Fruit fly (Drosophila melanogaster) whole organism, embryonic: ENCODE measurements around the gene CG42296.

Source experiments
- Ada2b ChIP-seq: fragments of 200-800 bp; sonication (Bioruptor generic); IDR thresholded peaks from 2 replicates; pipeline ENCODE4 v1.3.6; 2022; ENCODE audit warnings: missing biosample characterization, missing genetic modification characterization
- B-H2 ChIP-seq: fragments of 200-800 bp; sonication (Bioruptor generic); optimal IDR thresholded peaks from 2 replicates; lab custom pipeline; 2018; ENCODE audit warnings: missing biosample characterization, mild to moderate bottlenecking, missing genetic modification characterization
- CG1024 ChIP-seq: fragments of 200-800 bp; sonication (Bioruptor generic); IDR thresholded peaks from 2 replicates; pipeline ENCODE4 v1.3.6; 2022; ENCODE audit warnings: missing biosample characterization, missing genetic modification characterization
- CG10267 ChIP-seq: fragments of 200-800 bp; sonication (Bioruptor generic); optimal IDR thresholded peaks from 2 replicates; lab custom pipeline; 2018; ENCODE audit warnings: missing biosample characterization, mild to moderate bottlenecking, missing genetic modification characterization, moderate library complexity
- CG10366 ChIP-seq: fragments of 200-800 bp; sonication (Bioruptor generic); IDR thresholded peaks from 2 replicates; pipeline ENCODE4 v1.3.6; 2022; ENCODE audit warnings: missing biosample characterization, missing genetic modification characterization
- CG10431 ChIP-seq: fragments of 200-800 bp; sonication (Bioruptor generic); optimal IDR thresholded peaks from 3 replicates; lab custom pipeline; 2018; ENCODE audit warnings: missing biosample characterization, mild to moderate bottlenecking, missing genetic modification characterization
- CG11398 ChIP-seq: fragments of 200-800 bp; sonication (Bioruptor generic); optimal IDR thresholded peaks from 2 replicates; lab custom pipeline; 2016; ENCODE audit warnings: missing biosample characterization, missing genetic modification characterization
- CG13424 ChIP-seq: fragments of 200-800 bp; sonication (Bioruptor generic); optimal IDR thresholded peaks from 2 replicates; lab custom pipeline; 2019; ENCODE audit warnings: missing biosample characterization, mild to moderate bottlenecking, missing genetic modification characterization, moderate library complexity
- CG14441 ChIP-seq: fragments of 200-800 bp; sonication (Bioruptor generic); IDR thresholded peaks from 2 replicates; pipeline ENCODE4 v1.3.6; 2022; ENCODE audit warnings: missing biosample characterization, missing genetic modification characterization
- CG15011 ChIP-seq: fragments of 200-800 bp; sonication (Bioruptor generic); optimal IDR thresholded peaks from 3 replicates; lab custom pipeline; 2018; ENCODE audit warnings: missing biosample characterization, mild to moderate bottlenecking, missing genetic modification characterization
- CG1529 ChIP-seq: fragments of 200-800 bp; sonication (Bioruptor generic); optimal IDR thresholded peaks from 3 replicates; lab custom pipeline; 2018; ENCODE audit warnings: missing biosample characterization, missing genetic modification characterization
- CG15514 ChIP-seq: fragments of 200-800 bp; sonication (Bioruptor generic); optimal IDR thresholded peaks from 3 replicates; lab custom pipeline; 2017; ENCODE audit warnings: missing biosample characterization, missing genetic modification characterization, mild to moderate bottlenecking, moderate library complexity, missing genetic modification reagents
- CG17328 ChIP-seq: fragments of 200-800 bp; sonication (Bioruptor generic); IDR thresholded peaks from 2 replicates; pipeline ENCODE4 v1.3.6; 2022; ENCODE audit warnings: missing biosample characterization, missing genetic modification characterization
- CG17829 ChIP-seq: fragments of 200-800 bp; optimal IDR thresholded peaks from 2 replicates; lab custom pipeline; 2019; ENCODE audit warnings: missing biosample characterization, mild to moderate bottlenecking, missing genetic modification characterization, moderate library complexity
- CG18011 ChIP-seq: fragments of 200-800 bp; sonication (Bioruptor generic); optimal IDR thresholded peaks from 2 replicates; lab custom pipeline; 2017; ENCODE audit warnings: missing biosample characterization, missing genetic modification characterization, mild to moderate bottlenecking, moderate library complexity, missing genotype
- CG18619 ChIP-seq: fragments of 200-800 bp; sonication (Bioruptor generic); optimal IDR thresholded peaks from 3 replicates; lab custom pipeline; 2017; ENCODE audit warnings: missing biosample characterization, mild to moderate bottlenecking, missing genetic modification characterization
- CG2199 ChIP-seq: fragments of 200-800 bp; sonication (Bioruptor generic); IDR thresholded peaks from 3 replicates; pipeline ENCODE4 v1.3.6; 2022; ENCODE audit warnings: missing biosample characterization, missing genetic modification characterization
- CG30020 ChIP-seq: fragments of 200-800 bp; optimal IDR thresholded peaks from 2 replicates; lab custom pipeline; 2019; ENCODE audit warnings: missing biosample characterization, mild to moderate bottlenecking, missing genetic modification characterization, moderate library complexity
- CG34422 ChIP-seq: fragments of 200-800 bp; sonication (Bioruptor generic); IDR thresholded peaks from 3 replicates; pipeline ENCODE4 v1.3.6; 2022; ENCODE audit warnings: missing biosample characterization, missing genetic modification characterization
- CG4360 ChIP-seq: fragments of 200-800 bp; sonication (Bioruptor generic); IDR thresholded peaks from 2 replicates; pipeline ENCODE4 v1.3.6; 2022; ENCODE audit warnings: missing biosample characterization, missing genetic modification characterization
- CG4707 ChIP-seq: fragments of 200-800 bp; sonication (Bioruptor generic); optimal IDR thresholded peaks from 2 replicates; lab custom pipeline; 2018; ENCODE audit warnings: missing biosample characterization, mild to moderate bottlenecking, missing genetic modification characterization, moderate library complexity
- CG6683 ChIP-seq: fragments of 200-800 bp; sonication (Bioruptor generic); optimal IDR thresholded peaks from 2 replicates; lab custom pipeline; 2017; ENCODE audit warnings: missing biosample characterization, mild to moderate bottlenecking, missing genetic modification characterization, missing genetic modification reagents
- CG6689 ChIP-seq: fragments of 200-800 bp; sonication (Bioruptor generic); IDR thresholded peaks from 2 replicates; pipeline ENCODE4 v1.3.6; 2022; ENCODE audit warnings: missing biosample characterization, missing genetic modification characterization
- CG8281 ChIP-seq: fragments of 200-800 bp; sonication (Bioruptor generic); optimal IDR thresholded peaks from 2 replicates; lab custom pipeline; 2018; ENCODE audit warnings: missing biosample characterization, mild to moderate bottlenecking, missing genetic modification characterization, moderate library complexity
- Elba2 ChIP-seq: fragments of 200-800 bp; sonication (Bioruptor generic); optimal IDR thresholded peaks from 3 replicates; lab custom pipeline; 2016; ENCODE audit warnings: missing biosample characterization, missing genetic modification characterization
- HHEX ChIP-seq: fragments of 200-800 bp; sonication (Bioruptor generic); optimal IDR thresholded peaks from 3 replicates; lab custom pipeline; 2017; ENCODE audit warnings: missing biosample characterization, mild to moderate bottlenecking, missing genetic modification characterization, missing genetic modification reagents
- HLH3B ChIP-seq: fragments of 200-800 bp; sonication (Bioruptor generic); IDR thresholded peaks from 2 replicates; pipeline ENCODE4 v1.3.6; 2022; ENCODE audit warnings: missing biosample characterization, missing genetic modification characterization
- Hsf ChIP-seq: fragments of 200-800 bp; sonication (Bioruptor generic); optimal IDR thresholded peaks from 3 replicates; lab custom pipeline; 2016; ENCODE audit warnings: missing biosample characterization, missing genetic modification characterization
- Lhr ChIP-seq: fragments of 200-800 bp; sonication (Bioruptor generic); optimal IDR thresholded peaks from 3 replicates; lab custom pipeline; 2017; ENCODE audit warnings: mild to moderate bottlenecking, missing biosample characterization, missing genetic modification reagents, missing genetic modification characterization
- MESR4 ChIP-seq: fragments of 200-800 bp; sonication (Bioruptor generic); optimal IDR thresholded peaks from 2 replicates; lab custom pipeline; 2018; ENCODE audit warnings: missing biosample characterization, mild to moderate bottlenecking, missing genetic modification characterization, moderate library complexity
- Max ChIP-seq: fragments of 200-800 bp; sonication (Bioruptor generic); optimal IDR thresholded peaks from 2 replicates; lab custom pipeline; 2016; ENCODE audit warnings: missing biosample characterization, mild to moderate bottlenecking, missing genetic modification characterization
- Scr ChIP-seq: fragments of 200-800 bp; sonication (Bioruptor generic); IDR thresholded peaks from 2 replicates; pipeline ENCODE4 v1.3.6; 2022; ENCODE audit warnings: missing biosample characterization, missing genetic modification characterization; ENCODE audit not compliant: partially characterized antibody
- TFAM ChIP-seq: fragments of 200-800 bp; sonication (Bioruptor generic); optimal IDR thresholded peaks from 2 replicates; lab custom pipeline; 2017; ENCODE audit warnings: missing biosample characterization, missing genetic modification characterization, inconsistent platforms
- YL-1 ChIP-seq: fragments of 200-800 bp; sonication (Bioruptor generic); optimal IDR thresholded peaks from 3 replicates; lab custom pipeline; 2017; ENCODE audit warnings: missing biosample characterization, mild to moderate bottlenecking, missing genetic modification characterization
- bcd ChIP-seq: fragments of 200-800 bp; sonication (Bioruptor generic); optimal IDR thresholded peaks from 2 replicates; lab custom pipeline; 2017; ENCODE audit warnings: missing biosample characterization, mild to moderate bottlenecking, missing genetic modification characterization
- croc ChIP-seq: fragments of 200-800 bp; sonication (Bioruptor generic); conservative IDR thresholded peaks from 3 replicates; pipeline ENCODE4 v1.3.6; 2022; ENCODE audit warnings: missing biosample characterization, missing genetic modification characterization
- crp ChIP-seq, 2 experiments: fragments of 200-800 bp; sonication (Bioruptor generic); optimal IDR thresholded peaks; 2 replicates in 1 of 2; 3 replicates in 1 of 2; lab custom pipeline; 2017; ENCODE audit warnings: missing biosample characterization in 2 of 2, missing genetic modification characterization in 2 of 2, mild to moderate bottlenecking in 1 of 2, moderate library complexity in 1 of 2
- dm ChIP-seq: fragments of 200-800 bp; sonication (Bioruptor generic); optimal IDR thresholded peaks from 3 replicates; lab custom pipeline; 2016; ENCODE audit warnings: missing biosample characterization, missing genetic modification characterization
- eve ChIP-seq, 2 experiments: fragments of >200 bp; optimal IDR thresholded peaks; 2 replicates each; lab custom pipeline; 2017; ENCODE audit warnings: missing biosample characterization in 2 of 2, missing genetic modification characterization in 2 of 2
- ftz-f1 ChIP-seq: fragments of 200-800 bp; sonication (Bioruptor generic); optimal IDR thresholded peaks from 2 replicates; lab custom pipeline; 2016; ENCODE audit warnings: missing biosample characterization, missing genetic modification characterization
- gro ChIP-seq: fragments of 200-800 bp; sonication (Bioruptor generic); optimal IDR thresholded peaks from 2 replicates; lab custom pipeline; 2016; ENCODE audit warnings: missing biosample characterization, missing genetic modification characterization
- gsb-n ChIP-seq: fragments of 200-800 bp; sonication (Bioruptor generic); optimal IDR thresholded peaks from 3 replicates; lab custom pipeline; 2018; ENCODE audit warnings: missing biosample characterization, mild to moderate bottlenecking, missing genetic modification characterization
- hb ChIP-seq: fragments of 200-800 bp; sonication (Bioruptor generic); IDR thresholded peaks from 3 replicates; pipeline ENCODE4 v1.3.6; 2022; ENCODE audit warnings: missing biosample characterization, missing genetic modification characterization; ENCODE audit not compliant: partially characterized antibody
- klu ChIP-seq: fragments of 200-800 bp; sonication (Bioruptor generic); IDR thresholded peaks from 2 replicates; pipeline ENCODE4 v1.3.6; 2022; ENCODE audit warnings: missing biosample characterization, missing genetic modification characterization
- lbe ChIP-seq: fragments of 200-800 bp; sonication (Bioruptor generic); optimal IDR thresholded peaks from 2 replicates; lab custom pipeline; 2016; ENCODE audit warnings: missing biosample characterization, mild to moderate bottlenecking, missing genetic modification characterization
- psq ChIP-seq: fragments of 200-800 bp; sonication (Bioruptor generic); optimal IDR thresholded peaks from 2 replicates; lab custom pipeline; 2017; ENCODE audit warnings: missing biosample characterization, missing genetic modification characterization
- sna ChIP-seq: fragments of 200-800 bp; sonication (Bioruptor generic); IDR thresholded peaks from 2 replicates; pipeline ENCODE4 v1.3.6; 2022; ENCODE audit warnings: missing biosample characterization, missing genetic modification characterization; ENCODE audit not compliant: partially characterized antibody
- ttk ChIP-seq: fragments of 200-800 bp; sonication (Bioruptor generic); IDR thresholded peaks from 2 replicates; pipeline ENCODE4 v2.1.2; 2022; ENCODE audit warnings: missing biosample characterization, missing genetic modification characterization
- tx ChIP-seq: fragments of 200-800 bp; sonication (Bioruptor generic); optimal IDR thresholded peaks from 2 replicates; lab custom pipeline; 2016; ENCODE audit warnings: missing biosample characterization, missing genetic modification characterization
- usp ChIP-seq: fragments of >200 bp; optimal IDR thresholded peaks from 2 replicates; lab custom pipeline; 2017; ENCODE audit warnings: missing biosample characterization, missing genetic modification characterization

Gene CG42296

dm6 chr2L:2037551-2038252 lies 1.9 kb upstream of the CG42296 start (continued):
- TF ChIP-seq CG15514, result peak; percentile 78
- TF ChIP-seq sna (GFP tag; lab: Robert Waterston, UW), result peak; percentile 82
- peak; percentile 59 for TF ChIP-seq YL-1
- no peak for TF ChIP-seq CG6683
- TF ChIP-seq Ada2b (GFP tag; lab: Robert Waterston, UW), result no peak
- peak; percentile 29 for TF ChIP-seq B-H2 (GFP tag; lab: Kevin White, UChicago)
- no peak for TF ChIP-seq eve (GFP tag; optimal IDR thresholded peaks at IDR 0.05; lab: Kevin White, UChicago)
- TF ChIP-seq CG10267, result peak; percentile 59
- no peak for TF ChIP-seq usp (GFP tag; lab: Kevin White, UChicago)
- TF ChIP-seq bcd (GFP tag; lab: Kevin White, UChicago), result peak; percentile 37
- no peak for TF ChIP-seq klu
- no peak for TF ChIP-seq gro (GFP tag; lab: Kevin White, UChicago)
- TF ChIP-seq CG11398, result no peak
- TF ChIP-seq CG15011 (GFP tag; lab: Kevin White, UChicago), result no peak
- no peak for TF ChIP-seq HHEX
- TF ChIP-seq ftz-f1 (GFP tag; lab: Kevin White, UChicago), result peak; percentile 22
- peak; percentile 21 for TF ChIP-seq CG18011
- 0 out of 2 replicates have a peak, but pooled peaks have one; percentile 8 for TF ChIP-seq CG17328 (GFP tag; lab: Robert Waterston, UW)
- no peak for TF ChIP-seq CG10431
- peak; percentile 94 for TF ChIP-seq Lhr (GFP tag; lab: Kevin White, UChicago)
- no peak for TF ChIP-seq CG13424
- peak; percentile 92 for TF ChIP-seq hb (GFP tag; lab: Robert Waterston, UW)
- no peak for TF ChIP-seq CG10366
- TF ChIP-seq Max, result peak; percentile 29
- peak; percentile 55 for TF ChIP-seq CG4360 (GFP tag; lab: Robert Waterston, UW)
- no peak for TF ChIP-seq CG2199 (GFP tag; lab: Robert Waterston, UW)
- peak in 1 of 2 experiments; percentile 58 for TF ChIP-seq crp (GFP tag; optimal IDR thresholded peaks at IDR 0.05; lab: Kevin White, UChicago)
- TF ChIP-seq CG4707 (GFP tag; lab: Kevin White, UChicago), result no peak
- TF ChIP-seq MESR4 (GFP tag; lab: Kevin White, UChicago), result peak; percentile 95
- peak; percentile 72 for TF ChIP-seq dm (GFP tag; lab: Kevin White, UChicago)
- no peak for TF ChIP-seq HLH3B (GFP tag; lab: Robert Waterston, UW)
- TF ChIP-seq CG18619 (GFP tag; lab: Kevin White, UChicago), result no peak
- peak; percentile 59 for TF ChIP-seq gsb-n (tag; lab: Kevin White, UChicago)
- 0 out of 2 replicates have a peak, but pooled peaks have one; percentile 27 for TF ChIP-seq CG14441
- no peak for TF ChIP-seq CG6689 (GFP tag; lab: Robert Waterston, UW)
- peak; percentile 90 for TF ChIP-seq Scr (GFP tag; lab: Robert Waterston, UW)
- TF ChIP-seq CG34422 (GFP tag; lab: Robert Waterston, UW), result peak; percentile 74; the same call in 2 of the 3 replicates
- no peak for TF ChIP-seq psq (GFP tag; lab: Kevin White, UChicago)
- TF ChIP-seq Hsf (GFP tag; lab: Kevin White, UChicago), result peak; percentile 8
- TF ChIP-seq ttk, result no peak
- TF ChIP-seq CG30020 (tag; lab: Kevin White, UChicago), result no peak
- no peak for TF ChIP-seq CG8281 (tag; lab: Kevin White, UChicago)
- TF ChIP-seq tx, result no peak
- TF ChIP-seq CG1529 (GFP tag; lab: Kevin White, UChicago), result no peak
- TF ChIP-seq CG17829 (tag; lab: Kevin White, UChicago), result peak; percentile 56
- no peak for TF ChIP-seq lbe (GFP tag; lab: Kevin White, UChicago)
- peak; percentile 80 for TF ChIP-seq Elba2
- no peak for TF ChIP-seq TFAM (GFP tag; lab: Kevin White, UChicago)
- no peak for TF ChIP-seq croc
- TF ChIP-seq CG1024 (GFP tag; lab: Robert Waterston, UW), result no peak
